Fruit fly (Drosophila melanogaster): ENCODE measurements around the gene CG32376.

Gene CG32376

DNA sequence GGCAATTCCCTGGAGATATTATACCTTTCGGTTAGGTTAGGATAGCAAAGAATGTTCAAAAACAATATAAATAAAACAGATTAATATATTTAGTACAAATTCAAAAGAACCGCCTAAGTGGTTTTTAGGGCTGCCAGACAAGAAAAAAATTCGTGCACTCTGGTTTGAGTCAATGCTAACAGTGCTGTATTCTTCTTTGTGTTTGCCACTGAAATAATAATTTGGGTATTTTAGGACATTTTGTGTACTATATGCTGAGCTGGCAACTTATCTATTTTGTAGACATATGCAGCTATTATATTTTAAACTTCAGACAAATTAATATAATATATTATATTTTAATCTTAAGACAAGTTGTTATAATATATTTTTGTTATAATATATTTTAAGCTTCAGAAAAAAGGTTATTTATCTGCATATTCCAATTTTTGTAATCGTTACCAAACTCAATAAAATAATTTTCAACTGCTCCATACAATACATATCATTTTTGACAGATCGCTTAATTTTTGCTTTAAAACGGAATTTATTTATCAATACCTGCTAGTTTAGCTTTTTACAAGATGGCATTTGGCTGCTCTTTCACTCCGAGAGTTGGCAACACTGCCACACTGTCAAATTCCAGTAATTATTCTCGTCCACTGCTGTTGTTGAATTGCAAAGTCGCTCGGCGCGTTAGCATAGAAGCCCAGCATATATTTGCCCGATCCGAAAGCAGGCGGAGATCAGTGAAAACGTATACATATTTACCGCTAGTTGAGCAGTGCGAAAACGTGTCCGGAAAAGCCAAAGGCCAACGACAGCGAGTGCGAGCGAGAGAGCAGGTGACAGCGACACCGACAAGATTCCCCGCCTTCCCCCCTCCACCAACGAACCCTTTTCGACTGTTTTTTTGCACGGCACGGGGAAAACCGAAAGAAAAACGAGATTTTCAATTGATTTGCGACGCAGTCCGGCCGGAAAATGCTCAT lies 31.6 kb downstream of the CG32376 start, which contains the start of gene CG7546 (continued):
- 0 out of 2 replicates have a peak, but pooled peaks have one; percentile 11 for TF ChIP-seq sob (GFP tag; IDR thresholded peaks at IDR 0.05)
- TF ChIP-seq CG4617 (GFP tag; optimal IDR thresholded peaks at IDR 0.05; ENCODE audit: borderline replicate concordance), result peak; percentile 91
- TF ChIP-seq Sry-β (GFP tag; optimal IDR thresholded peaks at IDR 0.05), result peak; percentile 95
- TF ChIP-seq toy (GFP tag; IDR thresholded peaks at IDR 0.05), result no peak
- TF ChIP-seq Fer3 (tag; optimal IDR thresholded peaks at IDR 0.05), result peak; percentile 4
- peak; percentile 99 for TF ChIP-seq crol (GFP tag; IDR thresholded peaks at IDR 0.05)
- TF ChIP-seq ap (GFP tag; IDR thresholded peaks at IDR 0.05), result 0 out of 2 replicates have a peak, but pooled peaks have one; percentile 13
- peak; percentile 16 for TF ChIP-seq Dek (tag; optimal IDR thresholded peaks at IDR 0.05)
- TF ChIP-seq grau (tag; optimal IDR thresholded peaks at IDR 0.05), result peak; percentile 63
- 0 out of 3 replicates have a peak, but pooled peaks have one; percentile 18 for TF ChIP-seq Dbx (GFP tag; IDR thresholded peaks at IDR 0.05)
- TF ChIP-seq CG2712 (tag; optimal IDR thresholded peaks at IDR 0.05), result peak; percentile 33
- TF ChIP-seq HLH3B (GFP tag; IDR thresholded peaks at IDR 0.05), result 0 out of 2 replicates have a peak, but pooled peaks have one; percentile 15
- TF ChIP-seq slbo (GFP tag; IDR thresholded peaks at IDR 0.05), result peak; percentile 69
- TF ChIP-seq stc (GFP tag; IDR thresholded peaks at IDR 0.05), result 0 out of 2 replicates have a peak, but pooled peaks have one; percentile 17
- TF ChIP-seq CG17612 (GFP tag; IDR thresholded peaks at IDR 0.05), result no peak
- TF ChIP-seq amos (GFP tag; IDR thresholded peaks at IDR 0.05; ENCODE audit: partially characterized antibody), result 0 out of 2 replicates have a peak, but pooled peaks have one; percentile 13
- TF ChIP-seq Ptx1 (GFP tag; IDR thresholded peaks at IDR 0.05), result peak; percentile 44; the same call in 1 of the 2 replicates
- TF ChIP-seq CG2116 (GFP tag; optimal IDR thresholded peaks at IDR 0.05), result peak; percentile 96
- TF ChIP-seq Gug (GFP tag; IDR thresholded peaks at IDR 0.05), result peak; percentile 52; the same call in 1 of the 4 replicates
- TF ChIP-seq CG4707 (GFP tag; optimal IDR thresholded peaks at IDR 0.05), result no peak
- no peak for TF ChIP-seq CG1647 (GFP tag; optimal IDR thresholded peaks at IDR 0.05)
- no peak for TF ChIP-seq pum (GFP tag; optimal IDR thresholded peaks at IDR 0.05)
- TF ChIP-seq CG4424 (GFP tag; optimal IDR thresholded peaks at IDR 0.05), result peak; percentile 12
- peak; percentile 29 for TF ChIP-seq twi (tag; optimal IDR thresholded peaks at IDR 0.05)
- no peak for TF ChIP-seq nau (GFP tag; optimal IDR thresholded peaks at IDR 0.05)
- TF ChIP-seq CG18599 (GFP tag; optimal IDR thresholded peaks at IDR 0.05), result peak; percentile 5
- no peak for TF ChIP-seq luna (GFP tag; optimal IDR thresholded peaks at IDR 0.05)
- peak; percentile 80 for TF ChIP-seq row (GFP tag; IDR thresholded peaks at IDR 0.05)
- peak; percentile 63 for TF ChIP-seq CG2120 (GFP tag; optimal IDR thresholded peaks at IDR 0.05)
- peak; percentile 41; the same call in 1 of the 2 replicates for TF ChIP-seq lmd (GFP tag; IDR thresholded peaks at IDR 0.05)
- TF ChIP-seq pita (GFP tag; optimal IDR thresholded peaks at IDR 0.05), result peak; percentile 68
- peak; percentile 27; the same call in 1 of the 2 replicates for TF ChIP-seq CG13287 (GFP tag; IDR thresholded peaks at IDR 0.05; ENCODE audit: partially characterized antibody)
- TF ChIP-seq ci (GFP tag; IDR thresholded peaks at IDR 0.05), result 0 out of 3 replicates have a peak, but pooled peaks have one; percentile 21
- TF ChIP-seq Dll (GFP tag; IDR thresholded peaks at IDR 0.05; ENCODE audit: partially characterized antibody), result 0 out of 4 replicates have a peak, but pooled peaks have one; percentile 30
- TF ChIP-seq E2f2 (GFP tag; IDR thresholded peaks at IDR 0.05), result peak; percentile 92
- TF ChIP-seq Med (GFP tag), result peak; percentile 75
- TF ChIP-seq trem (tag; optimal IDR thresholded peaks at IDR 0.05), result peak; percentile 58
- TF ChIP-seq CG14710 (tag; optimal IDR thresholded peaks at IDR 0.05), result peak; percentile 72
- peak; percentile 19 for TF ChIP-seq CG33557 (GFP tag; optimal IDR thresholded peaks at IDR 0.05)
- peak; percentile 63 for TF ChIP-seq rib (GFP tag; IDR thresholded peaks at IDR 0.05)
- peak; percentile 39 for TF ChIP-seq CG18262 (tag; optimal IDR thresholded peaks at IDR 0.05)
- peak; percentile 75; the same call in 2 of the 3 replicates for TF ChIP-seq CG34422 (GFP tag; IDR thresholded peaks at IDR 0.05)
- TF ChIP-seq CG13775 (GFP tag; optimal IDR thresholded peaks at IDR 0.05), result peak; percentile 61
- TF ChIP-seq CG6689 (GFP tag; IDR thresholded peaks at IDR 0.05), result peak; percentile 50
- peak in 1 of 3 experiments; percentile 65 for TF ChIP-seq lola (GFP tag; optimal IDR thresholded peaks at IDR 0.05)
- TF ChIP-seq CG30403 (GFP tag; optimal IDR thresholded peaks at IDR 0.05), result peak; percentile 67
- peak; percentile 62 for TF ChIP-seq CG9932 (GFP tag; IDR thresholded peaks at IDR 0.05)
